Fruit fly (Drosophila melanogaster) whole organism, embryonic: Measurements from ENCODE around the gene Crg-1.

Experiments
- Ada2b ChIP-seq: fragments of 200-800 bp; sonication (Bioruptor generic); IDR thresholded peaks from 2 replicates; pipeline ENCODE4 v1.3.6; 2022; ENCODE audit warnings: missing biosample characterization, missing genetic modification characterization
- Asciz ChIP-seq: fragments of 200-800 bp; sonication (Bioruptor generic); optimal IDR thresholded peaks from 2 replicates; lab custom pipeline; 2017; ENCODE audit warnings: missing biosample characterization, mild to moderate bottlenecking, missing genetic modification characterization, missing genetic modification reagents
- CG10321 ChIP-seq: fragments of 200-800 bp; sonication (Bioruptor generic); IDR thresholded peaks from 2 replicates; pipeline ENCODE4 v1.3.6; 2022; ENCODE audit warnings: missing biosample characterization, missing genetic modification characterization
- CG10462 ChIP-seq: fragments of 200-800 bp; sonication (Bioruptor generic); optimal IDR thresholded peaks from 2 replicates; lab custom pipeline; 2016; ENCODE audit warnings: missing biosample characterization, missing genetic modification characterization
- CG10979 ChIP-seq: fragments of 200-800 bp; sonication (Bioruptor generic); optimal IDR thresholded peaks from 2 replicates; lab custom pipeline; 2018; ENCODE audit warnings: missing biosample characterization, mild to moderate bottlenecking, missing genetic modification characterization, moderate library complexity
- CG11085 ChIP-seq: fragments of 200-800 bp; sonication (Bioruptor generic); IDR thresholded peaks from 2 replicates; pipeline ENCODE4 v1.3.6; 2022; ENCODE audit warnings: missing biosample characterization, missing genetic modification characterization
- CG11723 ChIP-seq: fragments of 200-800 bp; sonication (Bioruptor generic); optimal IDR thresholded peaks from 2 replicates; lab custom pipeline; 2017; ENCODE audit warnings: missing biosample characterization, mild to moderate bottlenecking, missing genetic modification characterization
- CG13123 ChIP-seq: fragments of 200-800 bp; sonication (Bioruptor generic); optimal IDR thresholded peaks from 2 replicates; lab custom pipeline; 2016; ENCODE audit warnings: missing biosample characterization, missing genetic modification characterization
- CG15479 ChIP-seq: fragments of 200-800 bp; sonication (Bioruptor generic); optimal IDR thresholded peaks from 3 replicates; lab custom pipeline; 2019; ENCODE audit warnings: missing biosample characterization, mild to moderate bottlenecking, missing genetic modification characterization, moderate library complexity
- CG17359 ChIP-seq: fragments of 200-800 bp; sonication (Bioruptor generic); optimal IDR thresholded peaks from 3 replicates; lab custom pipeline; 2018; ENCODE audit warnings: missing biosample characterization, mild to moderate bottlenecking, missing genetic modification characterization, moderate library complexity
- CG18011 ChIP-seq: fragments of 200-800 bp; sonication (Bioruptor generic); optimal IDR thresholded peaks from 2 replicates; lab custom pipeline; 2017; ENCODE audit warnings: missing biosample characterization, missing genetic modification characterization, mild to moderate bottlenecking, moderate library complexity, missing genotype
- CG31224 ChIP-seq: fragments of 200-800 bp; sonication (Bioruptor generic); IDR thresholded peaks from 2 replicates; pipeline ENCODE4 v1.3.6; 2022; ENCODE audit warnings: missing biosample characterization, missing genetic modification characterization
- CG32767 ChIP-seq: fragments of 200-800 bp; sonication (Bioruptor generic); IDR thresholded peaks from 2 replicates; pipeline ENCODE4 v1.3.6; 2022; ENCODE audit warnings: missing biosample characterization, missing genetic modification characterization
- CG5953 ChIP-seq: fragments of 200-800 bp; sonication (Bioruptor generic); IDR thresholded peaks from 2 replicates; pipeline ENCODE4 v1.3.6; 2022; ENCODE audit warnings: missing biosample characterization, missing genetic modification characterization
- CG6175 ChIP-seq: fragments of 200-800 bp; sonication (Bioruptor generic); IDR thresholded peaks from 3 replicates; pipeline ENCODE4 v1.3.6; 2022; ENCODE audit warnings: missing biosample characterization, missing genetic modification characterization
- CG7928 ChIP-seq: fragments of 200-800 bp; sonication (Bioruptor generic); optimal IDR thresholded peaks from 2 replicates; lab custom pipeline; 2017; ENCODE audit warnings: missing biosample characterization, mild to moderate bottlenecking, missing genetic modification characterization
- CG9932 ChIP-seq: fragments of 200-800 bp; sonication (Bioruptor generic); IDR thresholded peaks from 2 replicates; pipeline ENCODE4 v1.3.6; 2022; ENCODE audit warnings: missing biosample characterization, missing genetic modification characterization
- CHES-1-like ChIP-seq: fragments of 200-800 bp; sonication (Bioruptor generic); optimal IDR thresholded peaks from 2 replicates; lab custom pipeline; 2016; ENCODE audit warnings: missing biosample characterization, missing genetic modification characterization
- Camta ChIP-seq: fragments of 200-800 bp; sonication (Bioruptor generic); optimal IDR thresholded peaks from 2 replicates; lab custom pipeline; 2016; ENCODE audit warnings: missing biosample characterization, missing genetic modification characterization
- CoRest ChIP-seq: fragments of 200-800 bp; sonication (Bioruptor generic); optimal IDR thresholded peaks from 3 replicates; lab custom pipeline; 2018; ENCODE audit warnings: missing biosample characterization, mild to moderate bottlenecking, missing genetic modification characterization, moderate library complexity
- Dp ChIP-seq: fragments of 200-800 bp; sonication (Bioruptor generic); optimal IDR thresholded peaks from 2 replicates; lab custom pipeline; 2018; ENCODE audit warnings: missing biosample characterization, mild to moderate bottlenecking, missing genetic modification characterization, moderate library complexity
- HLH3B ChIP-seq: fragments of 200-800 bp; sonication (Bioruptor generic); IDR thresholded peaks from 2 replicates; pipeline ENCODE4 v1.3.6; 2022; ENCODE audit warnings: missing biosample characterization, missing genetic modification characterization
- HLH54F ChIP-seq: fragments of 200-800 bp; sonication (Bioruptor generic); optimal IDR thresholded peaks from 3 replicates; lab custom pipeline; 2016; ENCODE audit warnings: missing biosample characterization, missing genetic modification characterization
- HLHmδ ChIP-seq: fragments of 200-800 bp; sonication (Bioruptor generic); optimal IDR thresholded peaks from 2 replicates; lab custom pipeline; 2018; ENCODE audit warnings: missing biosample characterization, mild to moderate bottlenecking, missing genetic modification characterization, moderate library complexity
- Ptx1 ChIP-seq: fragments of 200-800 bp; sonication (Bioruptor generic); IDR thresholded peaks from 2 replicates; pipeline ENCODE4 v1.3.6; 2022; ENCODE audit warnings: missing biosample characterization, missing genetic modification characterization
- Sin3A ChIP-seq: fragments of >200 bp; optimal IDR thresholded peaks from 2 replicates; lab custom pipeline; 2018
- Six4 ChIP-seq: fragments of 200-800 bp; sonication (Bioruptor generic); optimal IDR thresholded peaks from 2 replicates; lab custom pipeline; 2016; ENCODE audit warnings: missing biosample characterization, missing genetic modification characterization
- Usf ChIP-seq: fragments of 200-800 bp; sonication (Bioruptor generic); optimal IDR thresholded peaks from 2 replicates; lab custom pipeline; 2017; ENCODE audit warnings: missing genotype, missing biosample characterization, missing genetic modification characterization
- Xrp1 ChIP-seq: fragments of 200-800 bp; sonication (Bioruptor generic); IDR thresholded peaks from 2 replicates; pipeline ENCODE4 v1.3.6; 2022; ENCODE audit warnings: missing biosample characterization, missing genetic modification characterization
- ap ChIP-seq: fragments of 200-800 bp; sonication (Bioruptor generic); IDR thresholded peaks from 2 replicates; pipeline ENCODE4 v1.3.6; 2022; ENCODE audit warnings: missing biosample characterization, missing genetic modification characterization
- caup ChIP-seq: fragments of 200-800 bp; sonication (Bioruptor generic); optimal IDR thresholded peaks from 3 replicates; lab custom pipeline; 2017; ENCODE audit warnings: missing biosample characterization, mild to moderate bottlenecking, missing genetic modification characterization, moderate library complexity; ENCODE audit not compliant: severe bottlenecking
- cg ChIP-seq: fragments of 200-800 bp; sonication (Bioruptor generic); optimal IDR thresholded peaks from 3 replicates; lab custom pipeline; 2019; ENCODE audit warnings: missing biosample characterization, mild to moderate bottlenecking, missing genetic modification characterization, moderate library complexity
- crc ChIP-seq: fragments of 200-800 bp; sonication (Bioruptor generic); optimal IDR thresholded peaks from 2 replicates; lab custom pipeline; 2016; ENCODE audit warnings: missing biosample characterization, missing genetic modification characterization
- crp ChIP-seq, 2 experiments: fragments of 200-800 bp; sonication (Bioruptor generic); optimal IDR thresholded peaks; 2 replicates in 1 of 2; 3 replicates in 1 of 2; lab custom pipeline; 2017; ENCODE audit warnings: missing biosample characterization in 2 of 2, missing genetic modification characterization in 2 of 2, mild to moderate bottlenecking in 1 of 2, moderate library complexity in 1 of 2
- da ChIP-seq: fragments of 200-800 bp; sonication (Bioruptor generic); optimal IDR thresholded peaks from 2 replicates; lab custom pipeline; 2016; ENCODE audit warnings: missing biosample characterization, missing genetic modification characterization
- dm ChIP-seq: fragments of 200-800 bp; sonication (Bioruptor generic); optimal IDR thresholded peaks from 3 replicates; lab custom pipeline; 2016; ENCODE audit warnings: missing biosample characterization, missing genetic modification characterization
- fd96Cb ChIP-seq: fragments of 200-800 bp; sonication (Bioruptor generic); optimal IDR thresholded peaks from 2 replicates; lab custom pipeline; 2018; ENCODE audit warnings: missing biosample characterization, mild to moderate bottlenecking, missing genetic modification characterization, moderate library complexity
- h ChIP-seq: fragments of >200 bp; optimal IDR thresholded peaks from 2 replicates; lab custom pipeline; 2017
- ham ChIP-seq: fragments of 200-800 bp; sonication (Bioruptor generic); IDR thresholded peaks from 2 replicates; pipeline ENCODE4 v1.3.6; 2022; ENCODE audit warnings: missing biosample characterization, missing genetic modification characterization
- hbn ChIP-seq: fragments of 200-800 bp; sonication (Bioruptor generic); IDR thresholded peaks from 2 replicates; pipeline ENCODE4 v1.3.6; 2022; ENCODE audit warnings: missing biosample characterization, missing genetic modification characterization; ENCODE audit not compliant: partially characterized antibody
- jing ChIP-seq: fragments of 200-800 bp; sonication (Bioruptor generic); optimal IDR thresholded peaks from 2 replicates; lab custom pipeline; 2018; ENCODE audit warnings: missing biosample characterization, mild to moderate bottlenecking, missing genetic modification characterization
- mam ChIP-seq: fragments of 200-800 bp; sonication (Bioruptor generic); optimal IDR thresholded peaks from 3 replicates; lab custom pipeline; 2016; ENCODE audit warnings: missing biosample characterization, missing genetic modification characterization
- oc ChIP-seq: fragments of 200-800 bp; sonication (Bioruptor generic); optimal IDR thresholded peaks from 2 replicates; lab custom pipeline; 2018; ENCODE audit warnings: missing biosample characterization, mild to moderate bottlenecking, missing genetic modification characterization, moderate library complexity
- ro ChIP-seq: fragments of 200-800 bp; sonication (Bioruptor generic); IDR thresholded peaks from 2 replicates; pipeline ENCODE4 v1.3.6; 2022; ENCODE audit warnings: missing biosample characterization, missing genetic modification characterization
- schlank ChIP-seq: fragments of 200-800 bp; sonication (Bioruptor generic); optimal IDR thresholded peaks from 2 replicates; lab custom pipeline; 2018; ENCODE audit warnings: missing biosample characterization, mild to moderate bottlenecking, missing genetic modification characterization
- slbo ChIP-seq: fragments of 200-800 bp; sonication (Bioruptor generic); IDR thresholded peaks from 2 replicates; pipeline ENCODE4 v1.3.6; 2022; ENCODE audit warnings: missing biosample characterization, missing genetic modification characterization
- stwl ChIP-seq: fragments of 200-800 bp; sonication (Bioruptor generic); optimal IDR thresholded peaks from 3 replicates; lab custom pipeline; 2018; ENCODE audit warnings: missing biosample characterization, mild to moderate bottlenecking, missing genetic modification characterization, moderate library complexity
- tna ChIP-seq: fragments of 200-800 bp; sonication (Bioruptor generic); IDR thresholded peaks from 2 replicates; pipeline ENCODE4 v1.3.6; 2022; ENCODE audit warnings: missing biosample characterization, missing genetic modification characterization; ENCODE audit not compliant: partially characterized antibody
- ttk ChIP-seq: fragments of 200-800 bp; sonication (Bioruptor generic); IDR thresholded peaks from 2 replicates; pipeline ENCODE4 v2.1.2; 2022; ENCODE audit warnings: missing biosample characterization, missing genetic modification characterization
- unc-4 ChIP-seq: fragments of 200-800 bp; sonication (Bioruptor generic); IDR thresholded peaks from 2 replicates; pipeline ENCODE4 v1.3.6; 2022; ENCODE audit warnings: missing biosample characterization, missing genetic modification characterization; ENCODE audit not compliant: partially characterized antibody

Crg-1 gene

DNA sequence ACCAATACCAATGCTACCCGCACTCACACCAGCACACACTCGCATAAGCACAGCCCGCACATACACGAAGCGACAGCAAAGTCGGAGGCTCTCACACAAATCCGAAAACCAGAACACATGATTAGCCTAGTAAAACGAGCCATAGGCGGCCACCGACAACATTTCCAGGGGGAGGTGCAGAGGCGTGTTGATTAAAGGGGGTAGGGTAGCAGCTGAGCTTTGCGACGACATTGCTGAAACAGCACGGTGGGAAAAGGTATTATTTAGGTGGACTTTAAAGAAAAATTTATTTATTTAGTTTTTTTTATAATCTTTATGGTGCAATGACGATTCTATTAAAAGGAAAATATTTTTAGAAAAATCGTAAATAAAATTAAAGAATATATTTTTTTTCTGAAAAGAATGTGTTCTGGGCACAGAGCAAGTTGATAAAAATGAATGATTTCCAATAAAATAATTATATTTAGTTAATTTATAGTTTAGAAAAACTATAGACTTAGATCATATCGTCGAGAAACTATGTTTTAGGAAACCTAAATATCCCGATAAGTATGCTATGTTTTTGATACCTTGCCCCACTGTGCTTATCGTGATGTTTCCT lies 49.0 kb upstream of the Crg-1 start (continued):
- TF ChIP-seq stwl (no peak), oc (tag; lab: Kevin White, UChicago) (peak; percentile 49), CG13123 (GFP tag; lab: Kevin White, UChicago) (peak; percentile 49), CG17359 (tag; lab: Kevin White, UChicago) (peak; percentile 82), CG10979 (tag; lab: Kevin White, UChicago) (peak; percentile 87), Six4 (GFP tag; lab: Kevin White, UChicago) (peak; percentile 79), CG32767 (GFP tag; lab: Robert Waterston, UW) (peak; percentile 70; the same call in 1 of the 2 replicates), Asciz (GFP tag; lab: Kevin White, UChicago) (peak; percentile 88), slbo (GFP tag; lab: Robert Waterston, UW) (peak; percentile 85), jing (GFP tag; lab: Kevin White, UChicago) (no peak), CG10321 (GFP tag; lab: Robert Waterston, UW) (peak; percentile 56; the same call in 1 of the 2 replicates), HLH54F (GFP tag; lab: Kevin White, UChicago) (no peak), dm (GFP tag; lab: Kevin White, UChicago) (no peak), crp (GFP tag; optimal IDR thresholded peaks at IDR 0.05; lab: Kevin White, UChicago) (peak in 1 of 2 experiments; percentile 20), CG10462 (GFP tag; lab: Kevin White, UChicago) (peak; percentile 58), Dp (GFP tag; lab: Kevin White, UChicago) (no peak), HLHmδ (GFP tag; lab: Kevin White, UChicago) (peak; percentile 40), CG6175 (GFP tag; lab: Robert Waterston, UW) (peak; percentile 59), crc (no peak), CoRest (tag; lab: Kevin White, UChicago) (peak; percentile 95), Xrp1 (GFP tag; lab: Robert Waterston, UW) (peak; percentile 70), tna (no peak), Camta (GFP tag; lab: Kevin White, UChicago) (no peak), CG11085 (GFP tag; lab: Robert Waterston, UW) (peak; percentile 62), fd96Cb (tag; lab: Kevin White, UChicago) (peak; percentile 91), Sin3A (lab: Kevin White, UChicago) (no peak), Usf (peak; percentile 82), unc-4 (GFP tag; lab: Robert Waterston, UW) (no peak), CG7928 (GFP tag; lab: Kevin White, UChicago) (peak; percentile 31), Ada2b (GFP tag; lab: Robert Waterston, UW) (peak; percentile 62; the same call in 1 of the 2 replicates), hbn (GFP tag; lab: Robert Waterston, UW) (no peak), caup (peak; percentile 66), CG31224 (GFP tag; lab: Robert Waterston, UW) (no peak; the same call in 1 of the 2 replicates), CG5953 (GFP tag; lab: Robert Waterston, UW) (peak; percentile 46), da (no peak), CG9932 (GFP tag; lab: Robert Waterston, UW) (peak; percentile 77), CG15479 (GFP tag; lab: Kevin White, UChicago) (no peak), CG18011 (GFP tag; lab: Kevin White, UChicago) (peak; percentile 37), schlank (tag; lab: Kevin White, UChicago) (no peak), CG11723 (GFP tag; lab: Kevin White, UChicago) (peak; percentile 75), ttk (GFP tag; lab: Robert Waterston, UW) (peak; percentile 61), Ptx1 (GFP tag; lab: Robert Waterston, UW) (peak; percentile 89), mam (GFP tag; lab: Kevin White, UChicago) (no peak), h (lab: Kevin White, UChicago) (no peak), ap (GFP tag; lab: Robert Waterston, UW) (peak; percentile 57), CHES-1-like (GFP tag; lab: Kevin White, UChicago) (no peak), ham (peak; percentile 32; the same call in 1 of the 2 replicates), cg (no peak), ro (GFP tag; lab: Robert Waterston, UW) (peak; percentile 56; the same call in 1 of the 2 replicates), HLH3B (peak; percentile 77)
